Worm (Caenorhabditis elegans): ENCODE measurements around the gene ZK1320.13.

The ZK1320.13 gene

DNA sequence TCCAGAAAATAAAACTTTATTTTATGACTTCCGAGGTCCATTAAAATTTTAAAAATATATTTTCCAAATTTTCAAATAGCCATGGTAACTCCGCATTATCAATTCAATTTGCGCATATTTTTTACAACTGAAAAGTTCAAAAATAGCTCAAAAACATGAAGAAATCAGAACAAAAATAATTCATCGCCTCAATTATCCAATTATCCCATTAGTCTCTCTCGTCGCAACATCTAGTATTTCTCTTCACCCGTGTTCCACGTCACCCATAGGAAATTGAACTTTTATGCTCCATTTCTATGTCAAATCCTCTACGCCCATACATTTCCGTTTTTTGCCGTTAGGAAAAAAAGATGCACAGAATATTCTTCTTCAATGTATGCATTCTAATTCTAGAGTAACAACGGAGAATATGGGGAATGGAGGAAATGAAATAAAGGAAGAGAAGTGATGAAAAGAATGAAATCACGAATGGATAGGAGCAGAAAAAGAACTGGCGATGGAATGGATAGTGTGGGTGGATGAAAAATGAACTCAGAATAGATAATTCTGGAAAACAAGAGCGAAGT, 9.6 kb downstream of the ZK1320.13 start:
- TF ChIP-seq mxl-1 (tag; optimal IDR thresholded peaks at IDR 0.05) = no peak

DNA sequence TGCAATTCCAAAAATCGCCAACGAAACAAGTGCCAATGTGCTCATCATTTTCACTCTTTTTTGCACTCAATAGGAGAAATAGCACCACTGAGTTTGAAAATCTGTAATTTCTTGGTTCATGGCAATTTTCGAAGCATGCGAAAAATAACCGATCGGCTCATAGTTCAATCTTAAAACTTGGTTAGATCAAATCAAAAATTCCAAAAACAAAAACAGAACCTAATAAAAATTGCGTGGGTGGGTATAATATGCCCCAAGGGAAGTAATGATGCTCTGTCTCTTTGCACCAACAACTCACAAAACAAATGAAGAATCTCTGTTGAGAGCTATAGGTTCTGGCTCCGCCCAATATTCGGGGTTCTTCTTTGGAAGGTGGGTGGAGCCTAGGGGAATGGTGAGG, 11.2 kb downstream of the ZK1320.13 start, which contains the start of gene nlp-11:
TSS of gene nlp-11 (minus strand) at position 101 of the 400 bp plus-strand sequence.
- TF ChIP-seq ekl-4 (GFP tag; IDR thresholded peaks at IDR 0.05) = no peak

ce11 chrII:9695942-9696341, 15.3 kb downstream of the ZK1320.13 start:
- TF ChIP-seq pha-4 (tag; optimal IDR thresholded peaks at IDR 0.05) (no peak), nhr-90 (tag; optimal IDR thresholded peaks at IDR 0.05) (no peak), mes-4 (tag; optimal IDR thresholded peaks at IDR 0.05) (no peak)

DNA sequence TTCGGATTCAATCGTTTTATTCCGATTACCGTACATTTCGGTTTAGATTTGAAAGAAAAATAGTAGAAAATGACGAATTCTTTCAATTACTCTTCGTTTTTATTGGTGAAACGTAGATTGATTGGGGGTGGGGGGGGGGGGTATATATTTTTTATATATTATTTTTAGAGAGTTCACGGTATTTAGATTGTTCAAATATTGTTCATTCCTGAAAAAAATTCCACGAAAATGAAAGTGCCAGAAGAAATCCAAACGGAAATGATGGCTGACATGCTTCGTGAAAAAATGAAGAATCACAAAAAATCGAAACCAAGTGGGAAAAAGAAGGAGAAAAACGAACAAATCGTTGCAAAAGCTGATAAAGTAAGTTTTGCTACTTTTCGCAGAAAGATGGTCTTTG, 19.8 kb downstream of the ZK1320.13 start, which contains the start of the genes Y53C12A.8 and Y53C12A.7:
TSS of gene Y53C12A.8 (minus strand) at position 101 of the 400 bp plus-strand sequence.
TSS of gene Y53C12A.7 (plus strand) at position 181 of the 400 bp plus-strand sequence.
- TF ChIP-seq somi-1 (GFP tag; optimal IDR thresholded peaks at IDR 0.05) = no peak
- TF ChIP-seq madf-10 (tag; optimal IDR thresholded peaks at IDR 0.05) = no peak
- TF ChIP-seq lag-1 (GFP tag; IDR thresholded peaks at IDR 0.05) = no peak
- TF ChIP-seq nfya-2 (GFP tag; IDR thresholded peaks at IDR 0.05) = no peak
- no peak for TF ChIP-seq bed-2 (GFP tag; IDR thresholded peaks at IDR 0.05)
- no peak for TF ChIP-seq sptf-2 (GFP tag; optimal IDR thresholded peaks at IDR 0.05)
- TF ChIP-seq F10E7.11 (tag; optimal IDR thresholded peaks at IDR 0.05) = no peak
- TF ChIP-seq ceh-100 (GFP tag; IDR thresholded peaks at IDR 0.05) = no peak
- no peak for TF ChIP-seq pbrm-1 (GFP tag; IDR thresholded peaks at IDR 0.05)
- no peak for TF ChIP-seq C17E4.6 (GFP tag; IDR thresholded peaks at IDR 0.05)
- no peak for TF ChIP-seq mcd-1 (GFP tag; IDR thresholded peaks at IDR 0.05)
- no peak for TF ChIP-seq ccch-3 (GFP tag; optimal IDR thresholded peaks at IDR 0.05)
- TF ChIP-seq Y53G8AR.9 (GFP tag; conservative IDR thresholded peaks at IDR 0.05) = no peak
- TF ChIP-seq ztf-26 (tag; optimal IDR thresholded peaks at IDR 0.05) = no peak
- no peak for TF ChIP-seq madf-3 (GFP tag; IDR thresholded peaks at IDR 0.05)

ce11 chrII:9703601-9704000, 23.0 kb downstream of the ZK1320.13 start, which contains the start of gene mop-25.2:
mop-25.2 (minus strand) TSS chrII:9703701.
- TF ChIP-seq ama-1 (optimal IDR thresholded peaks at IDR 0.05) (no peak), ama-1 (GFP tag; optimal IDR thresholded peaks at IDR 0.05) (peak in 1 of 2 experiments; percentile 10), egrh-3 (GFP tag; IDR thresholded peaks at IDR 0.05) (no peak)

ce11 chrII:9704746-9705145, 24.2 kb downstream of the ZK1320.13 start, which contains the start of gene Y53C12A.10:
Y53C12A.10 (minus strand) TSS chrII:9704846.
- TF ChIP-seq ama-1 (optimal IDR thresholded peaks at IDR 0.05) (no peak), ama-1 (GFP tag; optimal IDR thresholded peaks at IDR 0.05) (peak in 1 of 2 experiments; percentile 10), rcor-1 (GFP tag; IDR thresholded peaks at IDR 0.05) (no peak)

ce11 chrII:9706207-9706606, 25.6 kb downstream of the ZK1320.13 start, which contains the start of gene Y53C12A.3:
Y53C12A.3 (minus strand) TSS chrII:9706240.
- TF ChIP-seq K12H6.12 (tag; optimal IDR thresholded peaks at IDR 0.05) = no peak
- no peak for TF ChIP-seq madf-6 (GFP tag; IDR thresholded peaks at IDR 0.05)
- TF ChIP-seq lin-54 (GFP tag; optimal IDR thresholded peaks at IDR 0.05) = peak; percentile 79
- TF ChIP-seq lin-35 (GFP tag; optimal IDR thresholded peaks at IDR 0.05) = peak in 1 of 3 experiments; percentile 72
- TF ChIP-seq madf-3 (GFP tag; IDR thresholded peaks at IDR 0.05) = no peak
- TF ChIP-seq mcd-1 (GFP tag; IDR thresholded peaks at IDR 0.05) = peak; percentile 78
- no peak for TF ChIP-seq ztf-22 (GFP tag; optimal IDR thresholded peaks at IDR 0.05)
- peak; percentile 43 for TF ChIP-seq efl-1 (GFP tag; optimal IDR thresholded peaks at IDR 0.05)
- TF ChIP-seq lsy-27 (tag; optimal IDR thresholded peaks at IDR 0.05; ENCODE audit: borderline replicate concordance, insufficient read depth) = no peak
- no peak for TF ChIP-seq nhr-179 (tag; optimal IDR thresholded peaks at IDR 0.05)
- no peak for TF ChIP-seq aptf-2 (GFP tag; conservative IDR thresholded peaks at IDR 0.05)
- peak; percentile 32 for TF ChIP-seq F23B12.7 (tag; optimal IDR thresholded peaks at IDR 0.05; ENCODE audit: insufficient read depth)
- peak; percentile 8 for TF ChIP-seq dpl-1 (GFP tag; optimal IDR thresholded peaks at IDR 0.05)
